Worm (Caenorhabditis elegans) whole organism, L4/young adult: ENCODE data around the gene F59A1.12.

Source experiments
- W03F9.2 ChIP-seq: fragments of 150-350 bp; optimal IDR thresholded peaks from 2 replicates; lab custom pipeline; 2014; ENCODE audit warnings: missing biosample characterization, missing genetic modification characterization
- dao-5 ChIP-seq: sonication (generic microtip); optimal IDR thresholded peaks from 2 replicates; lab custom pipeline; 2016; ENCODE audit warnings: missing genotype, missing genetic modification characterization, moderate library complexity, missing compliant biosample characterization
- him-1 ChIP-seq: sonication (generic microtip); optimal IDR thresholded peaks from 2 replicates; lab custom pipeline; 2016; ENCODE audit warnings: missing genotype, missing genetic modification reagents, missing genetic modification characterization, missing compliant biosample characterization

The F59A1.12 gene

ce11 chrV:17667676-17668075 is at the start of gene F59A1.12:
TSS of gene F59A1.12 (minus strand) at chrV:17667776.
- no peak for TF ChIP-seq dao-5

ce11 chrV:17714330-17714729 is 46.8 kb upstream of the F59A1.12 start, which contains the start of gene twk-33:
TSS of gene twk-33 (minus strand) at chrV:17714377.
- no peak for TF ChIP-seq W03F9.2
- TF ChIP-seq him-1 (tag; lab: Kevin White, UChicago): no peak
- no peak for TF ChIP-seq dao-5

DNA sequence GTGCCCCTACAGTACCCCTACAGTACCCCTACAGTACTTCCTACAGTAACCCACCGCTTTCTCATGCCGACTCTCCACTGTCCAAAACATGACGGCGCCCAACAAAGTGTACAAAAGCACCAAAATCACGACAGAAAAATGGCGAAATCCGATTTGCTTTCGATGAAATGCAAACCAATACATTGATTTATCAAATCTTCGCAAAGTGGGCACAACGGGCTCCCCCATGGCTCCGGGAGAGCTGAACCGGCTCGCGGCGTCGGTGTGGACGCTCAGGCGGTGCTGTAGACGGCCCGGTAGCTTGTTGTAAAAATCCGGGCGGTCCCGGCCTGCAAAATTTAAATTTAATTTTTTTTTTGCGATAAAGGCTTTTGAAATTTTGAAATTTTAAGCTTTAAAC is 44.8 kb upstream of the F59A1.12 start:
- TF ChIP-seq dao-5 (no peak), W03F9.2 (no peak), him-1 (tag; lab: Kevin White, UChicago) (no peak)

- no peak for TF ChIP-seq W03F9.2
- TF ChIP-seq him-1 (tag; lab: Kevin White, UChicago): no peak
- no peak for TF ChIP-seq dao-5
These were observed 39.4 kb upstream of the F59A1.12 start, which contains the start of gene srh-31 for ce11 chrV:17707022-17707421. TSS of gene srh-31 (plus strand) at chrV:17707322.

- no peak for TF ChIP-seq dao-5
- no peak for TF ChIP-seq him-1 (tag; lab: Kevin White, UChicago)
- no peak for TF ChIP-seq W03F9.2
These were observed 38.7 kb upstream of the F59A1.12 start for ce11 chrV:17706217-17706806.

ce11 chrV:17705814-17706213 is 38.2 kb upstream of the F59A1.12 start, which contains the start of gene W06D12.6:
TSS of gene W06D12.6 (plus strand) at chrV:17706114.
- no peak for TF ChIP-seq him-1 (tag; lab: Kevin White, UChicago)
- TF ChIP-seq W03F9.2: no peak
- no peak for TF ChIP-seq dao-5

- TF ChIP-seq W03F9.2 (no peak), dao-5 (no peak), him-1 (tag; lab: Kevin White, UChicago) (no peak)
These were observed 33.2 kb upstream of the F59A1.12 start, which contains the start of the genes Y26G10.5 and srh-32 for ce11 chrV:17700728-17701262. TSS of gene Y26G10.5 (minus strand) at chrV:17700828. TSS of gene srh-32 (plus strand) at chrV:17701212.

- TF ChIP-seq him-1 (tag; lab: Kevin White, UChicago) (no peak), W03F9.2 (no peak), dao-5 (no peak)
These were observed 32.1 kb upstream of the F59A1.12 start, which contains the start of gene Y26G10.6 for ce11 chrV:17699659-17700058. TSS of gene Y26G10.6 (plus strand) at chrV:17699959.

DNA sequence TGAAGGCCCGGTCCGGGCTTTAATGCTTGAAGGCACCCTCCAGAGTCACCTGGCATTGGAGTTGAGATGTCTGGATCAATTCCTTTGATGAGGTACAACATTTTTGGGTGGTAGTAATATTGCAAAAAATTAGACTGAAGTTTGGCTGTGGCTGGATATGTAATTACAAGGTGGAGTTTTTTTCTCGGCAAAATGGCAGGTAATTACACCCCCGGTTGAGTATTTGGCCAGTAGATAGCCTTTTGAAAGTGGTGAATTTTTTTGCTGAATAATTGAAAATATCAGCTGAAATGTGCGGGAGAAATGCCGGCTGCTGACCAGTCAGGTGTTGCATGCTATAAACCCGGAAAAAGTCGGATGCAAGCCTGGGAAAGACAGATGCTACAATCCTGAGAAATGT is 31.5 kb upstream of the F59A1.12 start, which contains the start of gene Y26G10.4:
Y26G10.4 (minus strand) TSS at position 101 of the 400 bp plus-strand sequence.
- TF ChIP-seq dao-5 (no peak), W03F9.2 (no peak), him-1 (tag; lab: Kevin White, UChicago) (no peak)

DNA sequence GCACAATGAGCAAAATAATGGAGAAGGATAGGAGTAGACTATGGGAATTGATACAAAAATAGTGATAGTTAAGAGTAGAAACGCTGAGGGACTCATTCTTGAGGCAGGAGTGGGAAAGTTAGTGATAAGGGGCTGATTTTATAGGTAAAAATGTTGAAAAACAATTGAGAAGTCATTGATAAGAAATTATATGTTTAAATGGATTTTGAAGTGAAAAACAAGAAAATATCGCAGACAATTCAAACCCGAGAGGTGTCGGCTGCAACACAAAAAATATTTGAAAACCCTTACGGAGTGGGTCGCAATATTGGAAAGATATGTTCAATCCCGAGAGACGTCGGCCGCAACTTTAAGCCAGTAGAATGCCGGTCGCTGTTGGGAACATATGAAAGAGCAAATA is 29.2 kb upstream of the F59A1.12 start, which contains the start of gene spp-29:
spp-29 (minus strand) TSS at position 101 of the 400 bp plus-strand sequence.
- TF ChIP-seq W03F9.2: no peak
- TF ChIP-seq him-1 (tag; lab: Kevin White, UChicago): no peak
- no peak for TF ChIP-seq dao-5

ce11 chrV:17695802-17696201 is 28.2 kb upstream of the F59A1.12 start, which contains the start of gene Y26G10.1:
TSS of gene Y26G10.1 (minus strand) at chrV:17695902.
- TF ChIP-seq him-1 (tag; lab: Kevin White, UChicago) (no peak), dao-5 (no peak)

DNA sequence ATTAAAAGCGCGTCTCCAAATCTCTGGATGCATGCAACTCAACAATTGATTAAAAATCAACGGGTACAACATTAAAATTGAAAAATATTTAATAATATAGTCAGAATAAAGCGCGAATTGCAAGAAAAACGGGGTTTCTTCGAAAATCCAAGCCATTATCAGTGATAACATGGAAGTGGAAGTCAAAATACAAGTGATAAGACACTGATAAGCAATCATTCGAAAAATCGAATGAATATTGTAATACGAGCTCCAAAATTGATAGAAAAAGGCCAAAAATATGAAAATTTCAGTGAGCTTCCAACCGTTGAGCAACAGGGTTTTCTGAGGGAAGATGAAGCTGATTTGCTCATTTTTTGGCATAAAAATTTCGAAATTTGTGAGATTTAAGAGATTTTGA is 26.7 kb upstream of the F59A1.12 start:
- TF ChIP-seq dao-5 (no peak), W03F9.2 (no peak), him-1 (tag; lab: Kevin White, UChicago) (no peak)

- TF ChIP-seq him-1 (tag; lab: Kevin White, UChicago) (no peak), W03F9.2 (no peak), dao-5 (no peak)
These were observed 23.3 kb upstream of the F59A1.12 start, which contains the start of gene F59A1.13 for ce11 chrV:17690922-17691321. TSS of gene F59A1.13 (minus strand) at chrV:17691022.

DNA sequence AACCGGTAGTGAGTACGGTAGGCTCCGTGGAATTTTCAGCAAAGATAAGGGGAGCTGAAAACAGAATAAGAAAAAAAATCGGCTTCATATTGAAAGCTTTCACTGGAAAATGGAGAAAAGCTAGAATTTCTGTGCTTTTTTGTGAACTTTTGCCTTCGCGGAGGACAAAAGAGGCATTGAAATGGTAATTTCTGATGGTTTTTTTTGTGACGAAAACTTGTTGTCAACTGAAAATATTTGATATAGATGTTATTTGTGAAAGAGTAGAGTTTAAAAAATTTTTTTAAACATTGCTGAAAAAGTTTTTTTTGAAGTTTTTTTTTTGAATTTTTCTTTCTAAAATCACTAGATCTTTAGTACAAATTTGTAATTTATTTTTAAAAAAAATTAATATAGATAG is 19.3 kb upstream of the F59A1.12 start, which contains the start of gene F59A1.18:
F59A1.18 (minus strand) TSS at position 101 of the 400 bp plus-strand sequence.
- TF ChIP-seq dao-5 (no peak), W03F9.2 (no peak), him-1 (tag; lab: Kevin White, UChicago) (no peak)

ce11 chrV:17684857-17685256 is 17.3 kb upstream of the F59A1.12 start, which contains the start of the genes F59A1.16 and F59A1.6:
TSS of gene F59A1.16 (minus strand) at chrV:17684957.
TSS of gene F59A1.6 (plus strand) at chrV:17685141.
- TF ChIP-seq him-1 (tag; lab: Kevin White, UChicago) (no peak), W03F9.2 (no peak), dao-5 (no peak)
